Worm (Caenorhabditis elegans) whole organism, L4 larva: ENCODE results near the gene aars-1.
A peak's percentile ranks its signal among the peaks of the same experiment; 100 is the strongest.

Experiments used
- Y5F2A.4 ChIP-seq: fragments of 200-800 bp; sonication (Bioruptor generic); optimal IDR thresholded peaks from 2 replicates; lab custom pipeline; 2018; ENCODE audit warnings: mild to moderate bottlenecking, missing genetic modification characterization, missing compliant biosample characterization
- aha-1 ChIP-seq: fragments of 150-350 bp; peaks from one replicate; lab custom pipeline; 2014; ENCODE audit warnings: missing biosample characterization, missing genetic modification characterization
- aly-2 ChIP-seq: sonication (generic microtip); optimal IDR thresholded peaks from 2 replicates; lab custom pipeline; 2018; ENCODE audit warnings: missing biosample characterization, missing genetic modification characterization
- ama-1 ChIP-seq: fragments of 150-350 bp; optimal IDR thresholded peaks from 2 replicates; lab custom pipeline; 2014; ENCODE audit warnings: inconsistent platforms, mixed read lengths
- arid-1 ChIP-seq: fragments of 200-800 bp; sonication (Bioruptor generic); conservative IDR thresholded peaks from 2 replicates; pipeline ENCODE4 v1.3.6; 2022; ENCODE audit warnings: missing genetic modification reagents, missing genetic modification characterization, missing compliant biosample characterization
- ceh-20 ChIP-seq: fragments of 200-800 bp; sonication (Bioruptor generic); IDR thresholded peaks from 2 replicates; pipeline ENCODE4 v1.3.6; 2022; ENCODE audit warnings: missing genetic modification reagents, missing genetic modification characterization, missing compliant biosample characterization
- ces-1 ChIP-seq: fragments of 150-350 bp; sonication (generic microtip); optimal IDR thresholded peaks from 4 replicates; lab custom pipeline; 2014; ENCODE audit warnings: missing biosample characterization, missing genetic modification reagents, missing genetic modification characterization
- daf-12 ChIP-seq: fragments of 150-350 bp; optimal IDR thresholded peaks from 2 replicates; lab custom pipeline; 2014; ENCODE audit warnings: missing biosample characterization, missing genetic modification reagents, missing genetic modification characterization
- daf-8 ChIP-seq: fragments of 200-800 bp; sonication (Bioruptor generic); IDR thresholded peaks from 2 replicates; pipeline ENCODE4 v1.3.6; 2022; ENCODE audit warnings: missing genetic modification characterization, missing compliant biosample characterization
- dmd-6 ChIP-seq: fragments of 200-800 bp; sonication (Bioruptor generic); IDR thresholded peaks from 2 replicates; pipeline ENCODE4 v1.3.6; 2022; ENCODE audit warnings: missing genetic modification reagents, missing genetic modification characterization, missing compliant biosample characterization
- dmd-9 ChIP-seq: fragments of 200-800 bp; sonication (Bioruptor generic); IDR thresholded peaks from 2 replicates; pipeline ENCODE4 v1.3.6; 2022; ENCODE audit warnings: missing genetic modification reagents, missing genetic modification characterization, missing compliant biosample characterization
- dpl-1 ChIP-seq: fragments of 150-350 bp; optimal IDR thresholded peaks from 2 replicates; lab custom pipeline; 2014; ENCODE audit warnings: missing biosample characterization, missing genetic modification reagents, missing genetic modification characterization
- dve-1 ChIP-seq: sonication (generic microtip); optimal IDR thresholded peaks from 2 replicates; lab custom pipeline; 2017; ENCODE audit warnings: antibody characterized with exemption, mild to moderate bottlenecking, missing genetic modification characterization, missing compliant biosample characterization; ENCODE audit not compliant: insufficient read depth
- egl-43 ChIP-seq: fragments of 200-800 bp; sonication (Bioruptor generic); IDR thresholded peaks from 2 replicates; pipeline ENCODE4 v1.3.6; 2022; ENCODE audit warnings: missing genetic modification reagents, missing genetic modification characterization, missing compliant biosample characterization
- fos-1 ChIP-seq: fragments of 150-350 bp; optimal IDR thresholded peaks from 2 replicates; lab custom pipeline; 2014; ENCODE audit warnings: missing biosample characterization, missing genetic modification characterization
- hif-1 ChIP-seq, 2 experiments: sonication (generic microtip); optimal IDR thresholded peaks; 2 replicates each; lab custom pipeline; 2016 to 2017; ENCODE audit warnings: missing compliant biosample characterization in 2 of 2, missing genetic modification characterization in 2 of 2, missing genetic modification reagents in 2 of 2, missing genotype in 2 of 2, mild to moderate bottlenecking in 1 of 2
- hlh-11 ChIP-seq: fragments of 200-800 bp; sonication (Bioruptor generic); optimal IDR thresholded peaks from 2 replicates; lab custom pipeline; 2018; ENCODE audit warnings: mild to moderate bottlenecking, missing genetic modification characterization, missing compliant biosample characterization
- lin-13 ChIP-seq: fragments of 150-350 bp; optimal IDR thresholded peaks from 2 replicates; lab custom pipeline; 2014; ENCODE audit warnings: missing biosample characterization, missing genetic modification reagents, missing genetic modification characterization
- lin-29 ChIP-seq: fragments of 200-800 bp; sonication (Bioruptor generic); IDR thresholded peaks from 2 replicates; pipeline ENCODE4 v1.3.6; 2022; ENCODE audit warnings: missing genetic modification reagents, missing genetic modification characterization, missing compliant biosample characterization
- madf-5 ChIP-seq, 2 experiments: fragments of 200-800 bp; sonication (Bioruptor generic); IDR thresholded peaks; 2 replicates each; pipeline ENCODE4 v1.3.6; 2022; ENCODE audit warnings: missing compliant biosample characterization in 2 of 2, missing genetic modification characterization in 2 of 2
- mxl-2 ChIP-seq: fragments of 200-800 bp; sonication (Bioruptor generic); conservative IDR thresholded peaks from 2 replicates; pipeline ENCODE4 v1.3.6; 2022; ENCODE audit warnings: missing genetic modification reagents, missing genetic modification characterization, missing compliant biosample characterization
- mxl-3 ChIP-seq: fragments of 200-800 bp; sonication (Bioruptor generic); optimal IDR thresholded peaks from 2 replicates; lab custom pipeline; 2018; ENCODE audit warnings: mild to moderate bottlenecking, missing genetic modification characterization, missing compliant biosample characterization
- nhr-28 ChIP-seq: fragments of 150-350 bp; optimal IDR thresholded peaks from 2 replicates; lab custom pipeline; 2014; ENCODE audit warnings: missing biosample characterization, missing genetic modification characterization
- nhr-41 ChIP-seq: fragments of 200-800 bp; sonication (Bioruptor generic); IDR thresholded peaks from 2 replicates; pipeline ENCODE4 v1.3.6; 2022; ENCODE audit warnings: missing genetic modification reagents, missing genetic modification characterization, missing compliant biosample characterization
- nhr-76 ChIP-seq: fragments of 150-350 bp; optimal IDR thresholded peaks from 2 replicates; lab custom pipeline; 2014; ENCODE audit warnings: missing biosample characterization, missing genetic modification characterization
- nhr-77 ChIP-seq: fragments of 150-350 bp; optimal IDR thresholded peaks from 2 replicates; lab custom pipeline; 2014; ENCODE audit warnings: missing biosample characterization, missing genetic modification characterization
- pha-4 ChIP-seq, 2 experiments: fragments of 150-350 bp in 1 of 2; fragments of 200-800 bp in 1 of 2; sonication (Bioruptor generic) in 1 of 2; IDR thresholded peaks in 1 of 2; optimal IDR thresholded peaks in 1 of 2; 2 replicates each; pipeline versions ENCODE4 v1.3.6 to Lab custom; 2014 to 2022; ENCODE audit warnings: missing genetic modification characterization in 2 of 2, missing genetic modification reagents in 2 of 2, missing biosample characterization in 1 of 2, missing compliant biosample characterization in 1 of 2
- php-3 ChIP-seq: fragments of 200-800 bp; sonication (Bioruptor generic); IDR thresholded peaks from 2 replicates; pipeline ENCODE4 v1.3.6; 2022; ENCODE audit warnings: missing genetic modification reagents, missing genetic modification characterization, missing compliant biosample characterization
- pqm-1 ChIP-seq: sonication (generic microtip); optimal IDR thresholded peaks from 2 replicates; lab custom pipeline; 2017; ENCODE audit warnings: missing biosample characterization, missing genetic modification characterization
- saeg-2 ChIP-seq: fragments of 200-800 bp; sonication (Bioruptor generic); IDR thresholded peaks from 2 replicates; pipeline ENCODE4 v1.3.6; 2022; ENCODE audit warnings: missing genetic modification reagents, missing genetic modification characterization, missing compliant biosample characterization
- set-16 ChIP-seq: fragments of 200-800 bp; sonication (Bioruptor generic); IDR thresholded peaks from 2 replicates; pipeline ENCODE4 v1.3.6; 2022; ENCODE audit warnings: missing genetic modification reagents, missing genetic modification characterization, missing compliant biosample characterization
- snpc-1.2 ChIP-seq: fragments of 200-800 bp; sonication (Bioruptor generic); IDR thresholded peaks from 2 replicates; pipeline ENCODE4 v1.3.6; 2022; ENCODE audit warnings: missing genetic modification reagents, missing genetic modification characterization, missing compliant biosample characterization
- unc-130 ChIP-seq: sonication (generic microtip); optimal IDR thresholded peaks from 2 replicates; lab custom pipeline; 2016; ENCODE audit warnings: missing genetic modification reagents, missing genetic modification characterization, missing compliant biosample characterization
- unc-62 ChIP-seq, 3 experiments: fragments of 150-350 bp in 1 of 3; sonication (generic microtip); optimal IDR thresholded peaks in 2 of 3; peaks in 1 of 3; 1 replicate in 1 of 3; 2 replicates in 2 of 3; lab custom pipeline; 2014 to 2017; ENCODE audit warnings: missing biosample characterization in 3 of 3, missing genetic modification characterization in 3 of 3, missing genetic modification reagents in 3 of 3, missing genotype in 1 of 3
- vab-7 ChIP-seq: fragments of 200-800 bp; sonication (Bioruptor generic); IDR thresholded peaks from 2 replicates; pipeline ENCODE4 v1.3.6; 2022; ENCODE audit warnings: missing genetic modification reagents, missing genetic modification characterization, missing compliant biosample characterization
- zag-1 ChIP-seq: fragments of 150-350 bp; optimal IDR thresholded peaks from 2 replicates; lab custom pipeline; 2014; ENCODE audit warnings: missing biosample characterization, missing genetic modification characterization
- zfp-2 ChIP-seq: sonication (generic microtip); optimal IDR thresholded peaks from 2 replicates; lab custom pipeline; 2016; ENCODE audit warnings: mild to moderate bottlenecking, missing genetic modification characterization, missing compliant biosample characterization

Gene aars-1

DNA sequence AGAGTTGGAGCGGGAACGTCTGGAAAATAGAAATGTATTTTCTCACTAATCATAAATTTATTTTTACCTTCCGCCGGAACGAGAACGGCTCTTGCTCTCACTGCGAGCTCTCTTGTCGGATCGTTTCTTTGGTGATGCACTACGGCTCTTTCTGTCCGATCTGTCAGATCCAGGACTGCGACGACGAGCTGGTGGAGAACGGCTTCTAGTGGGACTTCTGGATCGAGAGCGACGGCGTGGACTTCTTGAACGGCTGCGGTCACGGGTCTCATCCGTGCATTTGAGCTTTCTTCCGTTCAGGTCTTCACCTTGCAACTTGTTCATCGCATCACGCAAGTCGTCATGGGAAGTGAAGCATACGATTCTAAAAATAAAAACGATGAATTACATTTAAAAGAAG, 12.6 kb downstream of the aars-1 start:
- TF ChIP-seq pha-4 (GFP tag; IDR thresholded peaks at IDR 0.05; lab: Robert Waterston, UW) (no peak), pha-4 (tag; optimal IDR thresholded peaks at IDR 0.05; lab: Kevin White, UChicago) (no peak), set-16 (peak; percentile 74), egl-43 (GFP tag; lab: Robert Waterston, UW) (0 out of 2 replicates have a peak, but pooled peaks have one; percentile 43), dmd-9 (GFP tag; lab: Robert Waterston, UW) (no peak)

DNA sequence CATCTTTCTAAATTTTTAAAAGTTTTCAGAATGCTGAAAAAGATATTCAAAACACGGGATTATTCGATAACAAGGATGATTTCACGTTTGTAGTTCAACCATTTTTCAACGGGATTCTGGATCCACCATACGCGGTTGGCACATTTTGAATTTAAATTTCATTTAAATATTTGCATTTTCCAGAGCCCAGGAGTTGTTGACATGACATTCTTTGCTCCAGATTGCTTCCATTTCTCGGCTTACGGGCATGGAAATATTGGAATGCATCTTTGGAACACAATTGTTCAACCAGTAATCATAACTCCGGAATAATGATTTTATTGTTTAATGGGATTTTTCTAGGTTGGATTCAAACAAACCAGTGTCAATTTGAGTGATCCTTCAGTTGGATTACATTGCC, 13.4 kb downstream of the aars-1 start:
- TF ChIP-seq aha-1 (tag; lab: Kevin White, UChicago) (peak; percentile 4), unc-62 (GFP tag; optimal IDR thresholded peaks at IDR 0.05 in 1 of 2; lab: Kevin White, UChicago) (peak in 1 of 2 experiments; percentile 94), unc-62 (tag; optimal IDR thresholded peaks at IDR 0.05; lab: Kevin White, UChicago) (no peak), zfp-2 (no peak)

DNA sequence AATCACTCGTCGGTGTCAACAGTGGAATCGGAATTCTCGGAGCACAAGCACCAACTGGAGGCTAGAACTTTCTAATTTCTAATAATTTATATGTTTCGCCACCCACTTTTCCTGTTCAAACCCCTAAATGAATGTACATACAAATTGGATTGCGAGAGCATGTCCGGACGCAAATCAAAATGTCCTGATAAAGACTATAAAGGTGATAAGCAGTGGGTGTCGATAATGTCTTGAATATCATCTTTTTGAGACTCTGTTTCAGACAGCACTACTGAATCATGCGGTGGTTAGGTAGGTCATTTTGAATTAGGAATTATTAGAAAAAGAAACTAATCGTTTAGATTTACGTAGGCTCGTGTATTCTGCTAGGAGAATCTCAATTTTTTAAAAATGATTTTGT, 15.5 kb downstream of the aars-1 start, which contains the start of gene W02B12.1:
Gene W02B12.1, plus strand, starts transcription at position 269 of the 400 bp plus-strand sequence.
- TF ChIP-seq saeg-2, result no peak
- TF ChIP-seq nhr-28 (tag; lab: Kevin White, UChicago), result peak; percentile 38
- TF ChIP-seq vab-7 (GFP tag; lab: Robert Waterston, UW), result no peak
- TF ChIP-seq dmd-9 (GFP tag; lab: Robert Waterston, UW), result no peak
- TF ChIP-seq php-3 (GFP tag; lab: Robert Waterston, UW), result no peak
- no peak for TF ChIP-seq arid-1 (GFP tag; lab: Robert Waterston, UW)
- TF ChIP-seq dve-1 (tag; lab: Kevin White, UChicago), result peak; percentile 41
- TF ChIP-seq ces-1 (GFP tag; lab: Kevin White, UChicago), result no peak
- peak; percentile 78 for TF ChIP-seq pqm-1 (tag; lab: Kevin White, UChicago)
- no peak for TF ChIP-seq zfp-2
- TF ChIP-seq nhr-77 (tag; lab: Kevin White, UChicago), result no peak
- peak; percentile 6 for TF ChIP-seq mxl-3 (GFP tag; lab: Kevin White, UChicago)
- TF ChIP-seq dpl-1, result no peak
- peak; percentile 30; the same call in 1 of the 2 replicates for TF ChIP-seq dmd-6 (GFP tag; lab: Robert Waterston, UW)
- TF ChIP-seq aha-1 (tag; lab: Kevin White, UChicago), result peak; percentile 70
- TF ChIP-seq nhr-41, result no peak
- no peak for TF ChIP-seq hif-1 (tag; optimal IDR thresholded peaks at IDR 0.05; lab: Kevin White, UChicago)
- no peak for TF ChIP-seq fos-1 (tag; lab: Kevin White, UChicago)
- no peak for TF ChIP-seq lin-13 (GFP tag; lab: Kevin White, UChicago)
- TF ChIP-seq ama-1 (lab: Kevin White, UChicago), result no peak
- TF ChIP-seq ceh-20 (GFP tag; lab: Robert Waterston, UW), result no peak
- TF ChIP-seq aly-2 (tag; lab: Kevin White, UChicago), result no peak
- TF ChIP-seq hlh-11 (tag; lab: Kevin White, UChicago), result peak; percentile 40
- no peak for TF ChIP-seq mxl-2
- no peak for TF ChIP-seq daf-8 (GFP tag; lab: Robert Waterston, UW)

DNA sequence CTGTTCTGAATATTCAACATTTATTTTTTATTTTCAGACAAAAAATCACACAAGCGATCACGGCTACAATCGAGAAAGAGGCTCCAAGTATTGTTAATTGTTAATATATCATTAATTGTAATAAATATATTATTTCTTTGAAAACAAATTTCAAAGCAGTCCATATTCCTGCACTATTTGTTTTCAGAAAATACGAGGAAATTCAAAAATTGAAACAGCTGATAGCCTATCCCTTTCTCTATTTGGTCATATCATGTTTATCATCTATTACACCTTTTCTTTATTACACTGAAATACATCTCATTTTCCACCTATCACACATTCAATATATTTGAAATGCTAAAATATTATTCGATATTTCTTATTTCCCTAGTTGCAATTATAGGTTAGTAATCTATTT, 19.3 kb downstream of the aars-1 start, which contains the start of gene W02B12.13:
Gene W02B12.13, plus strand, starts transcription at position 301 of the 400 bp plus-strand sequence.
- TF ChIP-seq dve-1 (tag; lab: Kevin White, UChicago) (no peak), daf-12 (no peak), aha-1 (tag; lab: Kevin White, UChicago) (no peak), nhr-76 (tag; lab: Kevin White, UChicago) (no peak), Y5F2A.4 (GFP tag; lab: Kevin White, UChicago) (no peak), dmd-9 (GFP tag; lab: Robert Waterston, UW) (no peak), snpc-1.2 (GFP tag; lab: Robert Waterston, UW) (no peak), madf-5 (GFP tag; IDR thresholded peaks at IDR 0.05; lab: Robert Waterston, UW) (no peak), zfp-2 (no peak), zag-1 (tag; lab: Kevin White, UChicago) (no peak), ceh-20 (GFP tag; lab: Robert Waterston, UW) (no peak), unc-130 (GFP tag; lab: Kevin White, UChicago) (no peak), lin-29 (GFP tag; lab: Robert Waterston, UW) (no peak), dpl-1 (no peak)
